Fruit fly (Drosophila melanogaster): ENCODE results near the gene Or85a.

dm6 chr3R:8317709-8318335, 3.7 kb upstream of the Or85a start:
- no peak for TF ChIP-seq lola (GFP tag; optimal IDR thresholded peaks at IDR 0.05)
- no peak for TF ChIP-seq dl (GFP tag; optimal IDR thresholded peaks at IDR 0.05; ENCODE audit: insufficient read depth in 1 of 2, partially characterized antibody in 2 of 2)
- TF ChIP-seq Dfd (GFP tag; optimal IDR thresholded peaks at IDR 0.05): no peak
- TF ChIP-seq fru (GFP tag; optimal IDR thresholded peaks at IDR 0.05): no peak
- TF ChIP-seq GATAd (GFP tag; optimal IDR thresholded peaks at IDR 0.05): no peak
- TF ChIP-seq Jra (GFP tag; optimal IDR thresholded peaks at IDR 0.05): no peak
- peak in 1 of 2 experiments; percentile 5 for TF ChIP-seq foxo (GFP tag; optimal IDR thresholded peaks at IDR 0.05)
- no peak for TF ChIP-seq Hr78 (GFP tag; optimal IDR thresholded peaks at IDR 0.05)
- no peak for TF ChIP-seq pan (optimal IDR thresholded peaks at IDR 0.05)
- no peak for TF ChIP-seq Abd-B (GFP tag; optimal IDR thresholded peaks at IDR 0.05)
- no peak for TF ChIP-seq usp (GFP tag; optimal IDR thresholded peaks at IDR 0.05)
- TF ChIP-seq h (GFP tag; optimal IDR thresholded peaks at IDR 0.05): no peak
- no peak for TF ChIP-seq Sp1 (GFP tag; optimal IDR thresholded peaks at IDR 0.05)
